Fruit fly (Drosophila melanogaster) whole organism, embryonic: ENCODE measurements around the gene CG43059.
A peak's percentile ranks its signal among the peaks of the same experiment; 100 is the strongest.

Experiments
- Atf6 ChIP-seq: fragments of 200-800 bp; sonication (Bioruptor generic); IDR thresholded peaks from 2 replicates; pipeline ENCODE4 v1.3.6; 2022; ENCODE audit warnings: missing biosample characterization, missing genetic modification characterization
- B-H1 ChIP-seq: fragments of 200-800 bp; sonication (Bioruptor generic); IDR thresholded peaks from 3 replicates; pipeline ENCODE4 v1.3.6; 2022; ENCODE audit warnings: missing biosample characterization, missing genetic modification characterization
- C15 ChIP-seq: fragments of 200-800 bp; sonication (Bioruptor generic); IDR thresholded peaks from 3 replicates; pipeline ENCODE4 v1.3.6; 2022; ENCODE audit warnings: missing biosample characterization, missing genetic modification characterization
- CG10147 ChIP-seq: fragments of 200-800 bp; sonication (Bioruptor generic); optimal IDR thresholded peaks from 2 replicates; lab custom pipeline; 2019; ENCODE audit warnings: missing biosample characterization, mild to moderate bottlenecking, missing genetic modification characterization, moderate library complexity
- CG10543 ChIP-seq: fragments of 200-800 bp; sonication (Bioruptor generic); optimal IDR thresholded peaks from 3 replicates; lab custom pipeline; 2017; ENCODE audit warnings: missing biosample characterization, mild to moderate bottlenecking, missing genetic modification characterization, moderate library complexity
- CG10654 ChIP-seq: fragments of 200-800 bp; sonication (Bioruptor generic); optimal IDR thresholded peaks from 2 replicates; lab custom pipeline; 2016; ENCODE audit warnings: missing biosample characterization, missing genetic modification characterization
- CG10979 ChIP-seq: fragments of 200-800 bp; sonication (Bioruptor generic); optimal IDR thresholded peaks from 2 replicates; lab custom pipeline; 2018; ENCODE audit warnings: missing biosample characterization, mild to moderate bottlenecking, missing genetic modification characterization, moderate library complexity
- CG11247 ChIP-seq: fragments of 200-800 bp; sonication (Bioruptor generic); IDR thresholded peaks from 2 replicates; pipeline ENCODE4 v1.3.6; 2022; ENCODE audit warnings: missing biosample characterization, missing genetic modification characterization
- CG13624 ChIP-seq: fragments of 200-800 bp; sonication (Bioruptor generic); optimal IDR thresholded peaks from 2 replicates; lab custom pipeline; 2016; ENCODE audit warnings: missing biosample characterization, missing genetic modification characterization
- CG1647 ChIP-seq: fragments of 200-800 bp; sonication (Bioruptor generic); optimal IDR thresholded peaks from 3 replicates; lab custom pipeline; 2016; ENCODE audit warnings: missing biosample characterization, missing genetic modification characterization
- CG18619 ChIP-seq: fragments of 200-800 bp; sonication (Bioruptor generic); optimal IDR thresholded peaks from 3 replicates; lab custom pipeline; 2017; ENCODE audit warnings: missing biosample characterization, mild to moderate bottlenecking, missing genetic modification characterization
- CG3163 ChIP-seq: fragments of 200-800 bp; sonication (Bioruptor generic); optimal IDR thresholded peaks from 3 replicates; lab custom pipeline; 2016; ENCODE audit warnings: missing biosample characterization, missing genetic modification characterization
- CG32772 ChIP-seq: fragments of 200-800 bp; sonication (Bioruptor generic); IDR thresholded peaks from 2 replicates; pipeline ENCODE4 v1.3.6; 2022; ENCODE audit warnings: missing biosample characterization, missing genetic modification characterization
- CG3995 ChIP-seq: fragments of 200-800 bp; sonication (Bioruptor generic); optimal IDR thresholded peaks from 3 replicates; lab custom pipeline; 2016; ENCODE audit warnings: missing biosample characterization, missing genetic modification characterization
- CG6254 ChIP-seq: fragments of 200-800 bp; sonication (Bioruptor generic); optimal IDR thresholded peaks from 3 replicates; lab custom pipeline; 2017; ENCODE audit warnings: mild to moderate bottlenecking, missing biosample characterization, missing genetic modification reagents, missing genetic modification characterization
- CG7556 ChIP-seq: fragments of 200-800 bp; sonication (Bioruptor generic); optimal IDR thresholded peaks from 2 replicates; lab custom pipeline; 2017; ENCODE audit warnings: missing biosample characterization, mild to moderate bottlenecking, missing genetic modification characterization
- CG8089 ChIP-seq: fragments of 200-800 bp; sonication (Bioruptor generic); optimal IDR thresholded peaks from 3 replicates; lab custom pipeline; 2016; ENCODE audit warnings: missing biosample characterization, missing genetic modification characterization
- CG8281 ChIP-seq: fragments of 200-800 bp; sonication (Bioruptor generic); optimal IDR thresholded peaks from 2 replicates; lab custom pipeline; 2018; ENCODE audit warnings: missing biosample characterization, mild to moderate bottlenecking, missing genetic modification characterization, moderate library complexity
- CG8359 ChIP-seq: fragments of 200-800 bp; sonication (Bioruptor generic); optimal IDR thresholded peaks from 2 replicates; lab custom pipeline; 2017; ENCODE audit warnings: missing biosample characterization, mild to moderate bottlenecking, missing genetic modification characterization, borderline replicate concordance
- CTCF ChIP-seq: fragments of 200-800 bp; sonication (Bioruptor generic); optimal IDR thresholded peaks from 2 replicates; lab custom pipeline; 2017; ENCODE audit warnings: missing biosample characterization, mild to moderate bottlenecking, missing genetic modification characterization, moderate library complexity
- CoRest ChIP-seq: fragments of 200-800 bp; sonication (Bioruptor generic); optimal IDR thresholded peaks from 3 replicates; lab custom pipeline; 2018; ENCODE audit warnings: missing biosample characterization, mild to moderate bottlenecking, missing genetic modification characterization, moderate library complexity
- Doc2 ChIP-seq: fragments of 200-800 bp; sonication (Bioruptor generic); IDR thresholded peaks from 2 replicates; pipeline ENCODE4 v1.3.6; 2022; ENCODE audit warnings: missing biosample characterization, missing genetic modification characterization
- E2f1 ChIP-seq: fragments of 200-800 bp; sonication (Bioruptor generic); IDR thresholded peaks from 2 replicates; pipeline ENCODE4 v1.3.6; 2022; ENCODE audit warnings: missing biosample characterization, missing genetic modification characterization
- Ets97D ChIP-seq: fragments of 200-800 bp; sonication (Bioruptor generic); optimal IDR thresholded peaks from 3 replicates; lab custom pipeline; 2016; ENCODE audit warnings: missing biosample characterization, missing genetic modification characterization
- Gug ChIP-seq: fragments of 200-800 bp; sonication (Bioruptor generic); IDR thresholded peaks from 4 replicates; pipeline ENCODE4 v1.3.6; 2022; ENCODE audit warnings: missing biosample characterization, missing genetic modification characterization
- HLH54F ChIP-seq: fragments of 200-800 bp; sonication (Bioruptor generic); optimal IDR thresholded peaks from 3 replicates; lab custom pipeline; 2016; ENCODE audit warnings: missing biosample characterization, missing genetic modification characterization
- Hr39 ChIP-seq: fragments of >200 bp; optimal IDR thresholded peaks from 2 replicates; lab custom pipeline; 2017
- MTF-1 ChIP-seq: fragments of 200-800 bp; sonication (Bioruptor generic); optimal IDR thresholded peaks from 2 replicates; lab custom pipeline; 2018; ENCODE audit warnings: missing biosample characterization, mild to moderate bottlenecking, missing genetic modification characterization, borderline replicate concordance
- NFAT ChIP-seq: fragments of 200-800 bp; sonication (Bioruptor generic); IDR thresholded peaks from 2 replicates; pipeline ENCODE4 v1.3.6; 2022; ENCODE audit warnings: missing biosample characterization, missing genetic modification characterization
- Opbp ChIP-seq: fragments of 200-800 bp; sonication (Bioruptor generic); IDR thresholded peaks from 3 replicates; pipeline ENCODE4 v1.3.6; 2022; ENCODE audit warnings: missing biosample characterization, missing genetic modification characterization; ENCODE audit not compliant: partially characterized antibody
- Optix ChIP-seq: fragments of 200-800 bp; sonication (Bioruptor generic); IDR thresholded peaks from 3 replicates; pipeline ENCODE4 v1.3.6; 2022; ENCODE audit warnings: missing biosample characterization, missing genetic modification characterization
- Sox102F ChIP-seq: fragments of 200-800 bp; sonication (Bioruptor generic); optimal IDR thresholded peaks from 2 replicates; lab custom pipeline; 2018; ENCODE audit warnings: missing biosample characterization, mild to moderate bottlenecking, missing genetic modification characterization, moderate library complexity
- Vsx1 ChIP-seq: fragments of 200-800 bp; sonication (Bioruptor generic); optimal IDR thresholded peaks from 2 replicates; lab custom pipeline; 2017; ENCODE audit warnings: missing biosample characterization, mild to moderate bottlenecking, missing genetic modification characterization, missing genetic modification reagents
- ara ChIP-seq: fragments of 200-800 bp; sonication (Bioruptor generic); IDR thresholded peaks from 2 replicates; pipeline ENCODE4 v1.3.6; 2022; ENCODE audit warnings: missing biosample characterization, missing genetic modification characterization
- chn ChIP-seq: fragments of 200-800 bp; sonication (Bioruptor generic); optimal IDR thresholded peaks from 2 replicates; lab custom pipeline; 2016; ENCODE audit warnings: missing biosample characterization, missing genetic modification characterization
- crc ChIP-seq: fragments of 200-800 bp; sonication (Bioruptor generic); optimal IDR thresholded peaks from 2 replicates; lab custom pipeline; 2016; ENCODE audit warnings: missing biosample characterization, missing genetic modification characterization
- danr ChIP-seq: fragments of 200-800 bp; sonication (Bioruptor generic); IDR thresholded peaks from 2 replicates; pipeline ENCODE4 v1.3.6; 2022; ENCODE audit warnings: missing biosample characterization, missing genetic modification characterization
- fru ChIP-seq: fragments of >200 bp; optimal IDR thresholded peaks from 2 replicates; lab custom pipeline; 2017
- gsb-n ChIP-seq: fragments of 200-800 bp; sonication (Bioruptor generic); optimal IDR thresholded peaks from 3 replicates; lab custom pipeline; 2018; ENCODE audit warnings: missing biosample characterization, mild to moderate bottlenecking, missing genetic modification characterization
- jumu ChIP-seq: fragments of 200-800 bp; sonication (Bioruptor generic); optimal IDR thresholded peaks from 3 replicates; lab custom pipeline; 2016; ENCODE audit warnings: missing biosample characterization, missing genetic modification characterization
- knrl ChIP-seq: fragments of 200-800 bp; sonication (Bioruptor generic); IDR thresholded peaks from 3 replicates; pipeline ENCODE4 v1.3.6; 2022; ENCODE audit warnings: missing biosample characterization, missing genetic modification characterization; ENCODE audit not compliant: partially characterized antibody
- mam ChIP-seq: fragments of 200-800 bp; sonication (Bioruptor generic); optimal IDR thresholded peaks from 3 replicates; lab custom pipeline; 2016; ENCODE audit warnings: missing biosample characterization, missing genetic modification characterization
- odd ChIP-seq: fragments of 200-800 bp; sonication (Bioruptor generic); optimal IDR thresholded peaks from 2 replicates; lab custom pipeline; 2017; ENCODE audit warnings: missing biosample characterization, mild to moderate bottlenecking, missing genetic modification characterization
- peb ChIP-seq: fragments of 200-800 bp; sonication (Bioruptor generic); IDR thresholded peaks from 2 replicates; pipeline ENCODE4 v1.3.6; 2022; ENCODE audit warnings: missing biosample characterization, missing genetic modification characterization
- psq ChIP-seq: fragments of 200-800 bp; sonication (Bioruptor generic); optimal IDR thresholded peaks from 2 replicates; lab custom pipeline; 2017; ENCODE audit warnings: missing biosample characterization, missing genetic modification characterization
- pzg ChIP-seq: fragments of 200-800 bp; sonication (Bioruptor generic); optimal IDR thresholded peaks from 3 replicates; lab custom pipeline; 2018; ENCODE audit warnings: missing biosample characterization, mild to moderate bottlenecking, missing genetic modification characterization, moderate library complexity
- rib ChIP-seq: fragments of 200-800 bp; sonication (Bioruptor generic); IDR thresholded peaks from 2 replicates; pipeline ENCODE4 v1.3.6; 2022; ENCODE audit warnings: missing biosample characterization, missing genetic modification characterization
- sna ChIP-seq: fragments of 200-800 bp; sonication (Bioruptor generic); IDR thresholded peaks from 2 replicates; pipeline ENCODE4 v1.3.6; 2022; ENCODE audit warnings: missing biosample characterization, missing genetic modification characterization; ENCODE audit not compliant: partially characterized antibody
- sug ChIP-seq: fragments of 200-800 bp; optimal IDR thresholded peaks from 2 replicates; lab custom pipeline; 2019; ENCODE audit warnings: missing biosample characterization, mild to moderate bottlenecking, missing genetic modification characterization, moderate library complexity
- tup ChIP-seq: fragments of 200-800 bp; sonication (Bioruptor generic); optimal IDR thresholded peaks from 2 replicates; lab custom pipeline; 2016; ENCODE audit warnings: missing biosample characterization, mild to moderate bottlenecking, missing genetic modification characterization, moderate library complexity
- yki ChIP-seq: fragments of >200 bp; optimal IDR thresholded peaks from 3 replicates; lab custom pipeline; 2018

The CG43059 gene

DNA sequence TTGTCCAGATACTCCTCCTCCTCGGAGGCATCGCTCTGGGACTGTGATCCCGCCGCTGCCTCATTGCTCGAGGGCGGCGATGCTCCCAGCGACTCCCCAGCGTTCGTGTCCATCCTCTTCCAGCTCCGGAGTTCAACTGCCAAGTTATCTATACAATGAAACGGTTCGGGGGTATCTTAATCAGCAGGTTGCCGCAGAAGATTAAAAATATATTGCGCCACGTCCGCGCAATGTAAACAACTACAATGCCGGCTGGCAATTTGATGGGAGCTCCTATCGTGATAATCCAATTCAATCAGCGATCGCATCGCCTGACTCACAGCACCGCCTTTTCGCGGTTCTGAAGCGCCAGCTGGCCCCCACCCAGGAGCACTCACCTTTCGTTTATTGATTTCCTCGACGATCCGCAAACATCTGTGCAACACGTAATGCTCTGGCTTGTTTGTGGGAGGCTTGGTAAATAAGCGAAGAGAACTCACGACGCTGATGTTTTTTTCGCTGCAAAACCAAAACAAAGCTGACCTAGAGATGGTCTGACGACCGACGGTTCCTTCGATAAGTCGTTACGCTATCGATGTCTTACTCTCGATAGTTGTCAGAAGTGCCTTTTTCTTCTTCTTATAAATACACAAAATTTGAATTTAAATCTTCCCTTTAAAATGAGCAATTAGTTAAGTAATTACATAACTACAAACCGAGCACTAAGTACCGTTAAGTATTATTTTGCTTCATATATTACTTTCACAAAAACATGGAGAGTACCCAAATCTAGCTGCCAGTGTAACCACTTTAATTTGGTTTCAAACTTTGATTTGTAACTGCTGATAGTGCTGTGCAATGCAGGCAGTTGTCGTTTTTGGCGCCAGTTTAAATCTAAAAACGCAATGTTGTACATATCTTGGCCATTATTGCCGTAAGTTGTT is 29.2 kb downstream of the CG43059 start, which contains the start of gene cert (continued):
- TF ChIP-seq mam (GFP tag; lab: Kevin White, UChicago) (peak; percentile 53), NFAT (GFP tag; lab: Robert Waterston, UW) (no peak), chn (GFP tag; lab: Kevin White, UChicago) (no peak), CG10654 (GFP tag; lab: Kevin White, UChicago) (no peak), CG7556 (GFP tag; lab: Kevin White, UChicago) (no peak), CG3995 (peak; percentile 37), CG6254 (GFP tag; lab: Kevin White, UChicago) (no peak), pzg (GFP tag; lab: Kevin White, UChicago) (peak; percentile 81), knrl (GFP tag; lab: Robert Waterston, UW) (peak; percentile 92), fru (lab: Kevin White, UChicago) (no peak), CG10147 (GFP tag; lab: Kevin White, UChicago) (no peak), psq (GFP tag; lab: Kevin White, UChicago) (no peak), CG11247 (no peak), CG8089 (GFP tag; lab: Kevin White, UChicago) (no peak), jumu (GFP tag; lab: Kevin White, UChicago) (no peak), CG1647 (GFP tag; lab: Kevin White, UChicago) (no peak), ara (GFP tag; lab: Robert Waterston, UW) (no peak), B-H1 (GFP tag; lab: Robert Waterston, UW) (no peak), Atf6 (GFP tag; lab: Robert Waterston, UW) (0 out of 2 replicates have a peak, but pooled peaks have one; percentile 14), Ets97D (GFP tag; lab: Kevin White, UChicago) (peak; percentile 65), CG8359 (GFP tag; lab: Kevin White, UChicago) (no peak), CoRest (peak; percentile 33), Vsx1 (GFP tag; lab: Kevin White, UChicago) (no peak), peb (no peak), sna (GFP tag; lab: Robert Waterston, UW) (peak; percentile 87), Opbp (GFP tag; lab: Robert Waterston, UW) (peak; percentile 90), rib (no peak), gsb-n (tag; lab: Kevin White, UChicago) (peak; percentile 37), yki (no peak), CG3163 (peak; percentile 3), Gug (GFP tag; lab: Robert Waterston, UW) (no peak), Doc2 (GFP tag; lab: Robert Waterston, UW) (no peak), CG10543 (GFP tag; lab: Kevin White, UChicago) (peak; percentile 36), CG8281 (tag; lab: Kevin White, UChicago) (no peak), E2f1 (GFP tag; lab: Robert Waterston, UW) (no peak), Hr39 (lab: Kevin White, UChicago) (no peak), CG10979 (tag; lab: Kevin White, UChicago) (no peak), C15 (GFP tag; lab: Robert Waterston, UW) (no peak), CTCF (GFP tag; lab: Kevin White, UChicago) (no peak), CG13624 (GFP tag; lab: Kevin White, UChicago) (peak; percentile 10), odd (no peak), Optix (no peak), MTF-1 (GFP tag; lab: Kevin White, UChicago) (no peak), CG18619 (peak; percentile 11), danr (GFP tag; lab: Robert Waterston, UW) (no peak), Sox102F (GFP tag; lab: Kevin White, UChicago) (no peak), crc (no peak), CG32772 (GFP tag; lab: Robert Waterston, UW) (no peak), HLH54F (GFP tag; lab: Kevin White, UChicago) (no peak), sug (tag; lab: Kevin White, UChicago) (peak; percentile 76), tup (GFP tag; lab: Kevin White, UChicago) (no peak)
